Worm (Caenorhabditis elegans): ENCODE data around the gene mmad-1.

- TF ChIP-seq nfya-1 (tag; optimal IDR thresholded peaks at IDR 0.05; ENCODE audit: insufficient read depth) (no peak), egl-27 (tag; optimal IDR thresholded peaks at IDR 0.05) (no peak), skn-1 (tag; optimal IDR thresholded peaks at IDR 0.05) (no peak), nhr-11 (tag; optimal IDR thresholded peaks at IDR 0.05) (no peak), ama-1 (optimal IDR thresholded peaks at IDR 0.05) (no peak), ztf-11 (tag; optimal IDR thresholded peaks at IDR 0.05) (no peak), fkh-10 (GFP tag; optimal IDR thresholded peaks at IDR 0.05) (no peak), fkh-2 (tag; optimal IDR thresholded peaks at IDR 0.05) (no peak), tbx-2 (tag; optimal IDR thresholded peaks at IDR 0.05) (no peak), elt-3 (tag; optimal IDR thresholded peaks at IDR 0.05) (no peak), unc-62 (GFP tag; optimal IDR thresholded peaks at IDR 0.05) (no peak), nhr-28 (tag; optimal IDR thresholded peaks at IDR 0.05) (no peak), zag-1 (tag; optimal IDR thresholded peaks at IDR 0.05) (no peak)
These were observed 43.1 kb downstream of the mmad-1 start, which contains the start of gene T28A8.3 for ce11 chrIII:13505718-13506117.
